Fruit fly (Drosophila melanogaster) whole organism, embryonic: ENCODE measurements around the gene rut.

Experiments used
- CG13424 ChIP-seq: fragments of 200-800 bp; sonication (Bioruptor generic); optimal IDR thresholded peaks from 2 replicates; lab custom pipeline; 2019; ENCODE audit warnings: missing biosample characterization, mild to moderate bottlenecking, missing genetic modification characterization, moderate library complexity
- Rx ChIP-seq: fragments of 200-800 bp; sonication (Bioruptor generic); IDR thresholded peaks from 2 replicates; pipeline ENCODE4 v1.3.6; 2022; ENCODE audit warnings: missing biosample characterization, missing genetic modification characterization
- bigmax ChIP-seq: fragments of 200-800 bp; sonication (Bioruptor generic); optimal IDR thresholded peaks from 2 replicates; lab custom pipeline; 2018; ENCODE audit warnings: missing biosample characterization, mild to moderate bottlenecking, missing genetic modification characterization
- fru ChIP-seq: fragments of >200 bp; optimal IDR thresholded peaks from 2 replicates; lab custom pipeline; 2017
- jumu ChIP-seq: fragments of 200-800 bp; sonication (Bioruptor generic); optimal IDR thresholded peaks from 3 replicates; lab custom pipeline; 2016; ENCODE audit warnings: missing biosample characterization, missing genetic modification characterization
- ttk ChIP-seq: fragments of 200-800 bp; sonication (Bioruptor generic); IDR thresholded peaks from 2 replicates; pipeline ENCODE4 v2.1.2; 2022; ENCODE audit warnings: missing biosample characterization, missing genetic modification characterization

DNA sequence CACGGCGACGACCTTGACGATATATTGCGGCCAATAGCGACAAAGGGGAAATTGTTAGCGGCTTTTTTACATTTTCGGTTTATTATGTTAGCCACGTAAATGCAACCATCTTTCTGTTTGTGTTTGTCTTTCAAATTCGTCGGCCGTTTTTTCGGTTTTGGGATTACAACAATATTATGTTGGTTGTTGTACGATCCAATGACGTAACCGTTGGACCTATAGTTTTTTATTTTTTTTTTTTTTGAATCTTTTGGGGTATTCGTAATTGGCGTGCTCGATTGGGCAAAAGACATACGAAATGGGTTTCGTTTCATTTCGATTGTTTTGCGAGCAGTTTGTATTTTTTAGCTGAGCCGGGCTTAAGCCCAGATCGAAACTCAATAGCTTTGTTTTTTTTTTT is 41.0 kb upstream of the rut start:
- no peak for TF ChIP-seq CG13424 (tag; lab: Kevin White, UChicago)
- no peak for TF ChIP-seq fru (lab: Kevin White, UChicago)
- no peak for TF ChIP-seq Rx
- no peak for TF ChIP-seq ttk (GFP tag; lab: Robert Waterston, UW)
- no peak for TF ChIP-seq bigmax
- no peak for TF ChIP-seq jumu (GFP tag; lab: Kevin White, UChicago)
